Worm (Caenorhabditis elegans): ENCODE data around the gene C03B1.2.

DNA sequence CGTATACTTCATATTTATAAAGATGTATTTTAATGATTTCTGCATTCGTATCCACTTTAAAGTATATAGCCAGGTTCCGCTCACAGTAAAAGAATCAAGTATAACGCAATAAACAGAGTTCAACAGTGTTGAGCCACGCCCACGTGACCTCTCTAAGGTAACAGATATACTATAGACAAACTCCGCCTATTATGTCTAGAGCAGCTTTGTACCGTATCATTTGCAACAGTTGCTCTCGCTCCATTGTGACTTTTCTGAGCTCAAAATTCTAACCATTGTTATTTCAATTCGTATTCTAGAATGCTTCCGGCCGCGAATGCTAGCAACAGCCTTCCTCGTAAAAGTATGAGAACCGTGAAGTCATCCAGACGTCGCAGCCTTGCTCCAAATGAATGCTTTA, 3.5 kb downstream of the C03B1.2 start, which contains the start of gene C03B1.17:
- TF ChIP-seq fos-1 (tag; optimal IDR thresholded peaks at IDR 0.05) (no peak), tag-97 (GFP tag; IDR thresholded peaks at IDR 0.05) (no peak), arid-1 (GFP tag; conservative IDR thresholded peaks at IDR 0.05) (no peak), skn-1 (tag; optimal IDR thresholded peaks at IDR 0.05) (no peak), ama-1 (optimal IDR thresholded peaks at IDR 0.05) (no peak), pha-4 (GFP tag; IDR thresholded peaks at IDR 0.05) (no peak), pha-4 (tag; optimal IDR thresholded peaks at IDR 0.05) (no peak), lsy-2 (tag; optimal IDR thresholded peaks at IDR 0.05) (no peak), ZK546.5 (tag; optimal IDR thresholded peaks at IDR 0.05) (no peak), F49E8.2 (tag; optimal IDR thresholded peaks at IDR 0.05; ENCODE audit: borderline replicate concordance) (no peak), mep-1 (tag; optimal IDR thresholded peaks at IDR 0.05) (no peak), unc-130 (GFP tag; optimal IDR thresholded peaks at IDR 0.05) (no peak)

Data from whole organism, L4 larva.